Worm (Caenorhabditis elegans): ENCODE results near the gene fbxa-42.

fbxa-42 gene

DNA sequence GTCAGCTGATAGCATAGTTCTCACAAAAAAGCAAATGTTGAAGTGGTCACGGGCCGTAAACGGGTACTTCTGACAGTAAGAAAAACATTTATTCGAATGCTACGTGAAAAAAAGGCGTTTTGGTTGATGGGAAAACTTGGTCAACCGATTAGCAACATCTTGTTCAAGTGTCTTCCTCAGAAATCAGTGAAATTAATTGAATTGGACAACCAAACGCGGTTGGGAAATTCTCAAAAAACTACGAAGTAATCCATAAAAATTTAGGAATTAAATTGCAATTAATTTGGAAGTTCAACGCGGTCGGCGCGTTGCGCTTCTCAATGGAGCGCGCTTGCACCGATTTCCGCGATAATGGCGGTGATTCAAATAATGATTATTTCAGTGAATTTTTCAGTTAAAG, 1.9 kb downstream of the fbxa-42 start:
- TF ChIP-seq aly-2 (tag; optimal IDR thresholded peaks at IDR 0.05): no peak
- TF ChIP-seq ztf-1 (GFP tag; conservative IDR thresholded peaks at IDR 0.05): no peak
- TF ChIP-seq egl-27 (tag; optimal IDR thresholded peaks at IDR 0.05): no peak

DNA sequence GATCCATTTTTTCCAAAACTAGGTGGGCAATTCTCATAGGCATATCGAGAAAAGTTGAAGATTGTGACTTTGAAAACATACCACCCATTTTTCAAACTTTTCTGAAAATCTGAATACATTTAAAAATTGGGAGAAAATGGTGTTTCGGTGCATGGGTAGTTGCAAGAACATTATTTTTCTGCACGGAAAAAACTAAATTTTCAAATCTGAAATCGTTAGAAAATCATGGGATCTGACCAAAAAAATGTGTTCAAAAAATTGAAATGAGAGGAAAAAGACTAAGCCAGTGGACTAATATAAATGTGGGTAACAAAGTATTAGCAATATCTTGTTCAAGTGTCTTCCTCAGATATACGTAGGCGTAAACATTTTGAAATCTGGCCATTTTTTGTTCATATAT, 2.4 kb downstream of the fbxa-42 start, which contains the start of gene fbxa-43:
fbxa-43 (minus strand) TSS at position 101 of the 400 bp plus-strand sequence.
- TF ChIP-seq F13H6.1 (tag; optimal IDR thresholded peaks at IDR 0.05) (no peak), nhr-23 (tag; optimal IDR thresholded peaks at IDR 0.05) (no peak), Y55F3AM.14 (GFP tag; optimal IDR thresholded peaks at IDR 0.05) (no peak)

DNA sequence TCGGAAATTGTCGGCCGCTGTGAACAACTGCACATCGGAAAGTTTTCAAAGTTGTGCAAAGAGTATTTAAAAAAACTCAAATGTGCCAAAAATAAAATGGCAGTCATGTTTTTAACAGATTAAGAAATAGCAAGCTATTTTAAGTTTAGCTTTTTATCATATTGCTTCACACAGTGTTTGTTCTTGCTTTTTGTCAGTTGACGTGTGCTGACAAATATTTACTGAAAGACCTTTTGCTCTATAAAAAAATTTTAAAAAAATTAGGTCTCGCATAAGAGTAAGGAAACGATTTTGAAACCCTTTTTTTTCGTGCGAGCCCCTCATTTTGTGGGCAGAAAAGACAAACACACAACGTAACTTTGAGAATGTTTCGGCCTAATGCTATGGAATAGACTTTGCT, 5.7 kb downstream of the fbxa-42 start, which contains the start of gene fbxa-71:
fbxa-71 (plus strand) TSS at position 301 of the 400 bp plus-strand sequence.
- TF ChIP-seq ceh-82 (tag; optimal IDR thresholded peaks at IDR 0.05): no peak
- TF ChIP-seq alr-1 (tag; optimal IDR thresholded peaks at IDR 0.05): no peak
- no peak for TF ChIP-seq nhr-23 (tag; optimal IDR thresholded peaks at IDR 0.05)
- TF ChIP-seq ZK546.5 (tag; optimal IDR thresholded peaks at IDR 0.05): no peak
- TF ChIP-seq aly-2 (tag; optimal IDR thresholded peaks at IDR 0.05): no peak
- TF ChIP-seq nhr-129 (tag; optimal IDR thresholded peaks at IDR 0.05): no peak
- no peak for TF ChIP-seq lsy-2 (tag; optimal IDR thresholded peaks at IDR 0.05)
- no peak for TF ChIP-seq gmeb-1 (tag; optimal IDR thresholded peaks at IDR 0.05)
- TF ChIP-seq dmd-4 (tag; optimal IDR thresholded peaks at IDR 0.05): no peak
- TF ChIP-seq lin-13 (GFP tag; optimal IDR thresholded peaks at IDR 0.05): no peak
- no peak for TF ChIP-seq nhr-6 (tag; optimal IDR thresholded peaks at IDR 0.05)
- TF ChIP-seq nhr-77 (tag; optimal IDR thresholded peaks at IDR 0.05): no peak
- TF ChIP-seq mbf-1 (tag; optimal IDR thresholded peaks at IDR 0.05): no peak
- TF ChIP-seq mdl-1 (tag; optimal IDR thresholded peaks at IDR 0.05): no peak
- TF ChIP-seq ztf-11 (tag; optimal IDR thresholded peaks at IDR 0.05): no peak
- no peak for TF ChIP-seq ztf-1 (GFP tag; conservative IDR thresholded peaks at IDR 0.05)
- no peak for TF ChIP-seq crh-2 (tag; optimal IDR thresholded peaks at IDR 0.05)
- no peak for TF ChIP-seq snpc-4 (tag; optimal IDR thresholded peaks at IDR 0.05)
- TF ChIP-seq lin-39 (tag; optimal IDR thresholded peaks at IDR 0.05): no peak

DNA sequence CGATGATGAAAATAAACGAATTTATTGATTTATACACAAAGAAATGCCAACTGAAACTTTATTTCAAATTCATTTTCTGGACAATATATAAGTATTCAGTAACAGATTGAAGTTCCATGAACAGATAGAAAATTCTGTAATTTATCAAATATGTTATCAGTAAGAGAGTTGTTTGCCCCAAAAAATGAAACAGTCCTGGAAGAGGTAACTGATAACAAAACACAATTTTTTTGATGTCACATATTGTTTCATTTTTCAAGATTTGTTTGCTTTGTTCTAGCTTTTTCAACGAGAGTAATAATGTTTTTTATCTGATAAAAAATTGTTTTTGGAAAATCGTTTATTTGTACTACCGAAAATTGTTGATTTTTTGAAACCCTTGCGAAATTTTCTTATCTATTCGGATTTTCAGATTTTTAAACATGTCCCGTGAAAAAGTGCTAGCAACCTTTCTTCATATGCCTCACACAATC, 8.2 kb downstream of the fbxa-42 start, which contains the start of gene fbxa-73:
fbxa-73 (plus strand) TSS at position 423 of the 473 bp plus-strand sequence.
- TF ChIP-seq unc-39 (tag; optimal IDR thresholded peaks at IDR 0.05) (no peak), mab-5 (tag; optimal IDR thresholded peaks at IDR 0.05) (no peak), nhr-23 (tag; optimal IDR thresholded peaks at IDR 0.05) (no peak), egl-27 (tag; optimal IDR thresholded peaks at IDR 0.05) (no peak), sem-4 (tag; optimal IDR thresholded peaks at IDR 0.05) (no peak), ZK546.5 (tag; optimal IDR thresholded peaks at IDR 0.05) (no peak), lin-11 (tag; optimal IDR thresholded peaks at IDR 0.05) (no peak), nhr-77 (tag; optimal IDR thresholded peaks at IDR 0.05) (no peak), ama-1 (optimal IDR thresholded peaks at IDR 0.05) (no peak), ztf-4 (tag; optimal IDR thresholded peaks at IDR 0.05) (no peak), sma-9 (GFP tag; optimal IDR thresholded peaks at IDR 0.05) (no peak), sma-9 (tag; optimal IDR thresholded peaks at IDR 0.05) (no peak), peb-1 (tag; optimal IDR thresholded peaks at IDR 0.05) (no peak), lin-13 (GFP tag; optimal IDR thresholded peaks at IDR 0.05) (no peak), ztf-11 (tag; optimal IDR thresholded peaks at IDR 0.05) (no peak), alr-1 (tag; optimal IDR thresholded peaks at IDR 0.05) (no peak), skn-1 (tag; optimal IDR thresholded peaks at IDR 0.05) (no peak), nhr-11 (tag; optimal IDR thresholded peaks at IDR 0.05) (no peak)

DNA sequence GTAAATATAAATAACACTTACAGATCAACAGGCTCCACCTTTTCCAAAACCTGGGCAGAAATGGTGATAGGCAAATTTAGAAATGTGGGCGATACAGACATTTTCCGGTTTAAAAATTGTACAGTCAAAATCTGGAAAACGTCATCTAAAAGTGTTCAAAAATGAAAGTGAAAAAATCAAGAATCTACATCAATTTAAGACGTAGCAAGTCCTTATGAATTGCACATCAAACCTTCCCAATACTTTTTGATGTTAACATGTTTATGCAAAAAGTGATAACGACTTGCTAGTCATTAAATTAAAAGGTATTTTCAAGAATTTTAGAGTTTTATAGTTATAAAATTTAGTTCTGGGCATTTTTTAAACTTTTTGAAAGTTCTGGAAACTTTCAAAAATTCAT, 9.9 kb downstream of the fbxa-42 start, which contains the start of gene fbxa-7:
fbxa-7 (minus strand) TSS at position 101 of the 400 bp plus-strand sequence.
- TF ChIP-seq dmd-4 (tag; optimal IDR thresholded peaks at IDR 0.05) (no peak), sma-3 (GFP tag; optimal IDR thresholded peaks at IDR 0.05) (no peak), nhr-21 (tag; optimal IDR thresholded peaks at IDR 0.05) (no peak), alr-1 (tag; optimal IDR thresholded peaks at IDR 0.05) (no peak), nhr-23 (tag; optimal IDR thresholded peaks at IDR 0.05) (no peak), zag-1 (tag; optimal IDR thresholded peaks at IDR 0.05) (no peak), nhr-25 (tag; optimal IDR thresholded peaks at IDR 0.05) (no peak), mbf-1 (tag; optimal IDR thresholded peaks at IDR 0.05) (no peak), nhr-10 (tag; optimal IDR thresholded peaks at IDR 0.05) (no peak), ztf-4 (tag; optimal IDR thresholded peaks at IDR 0.05) (no peak), mdl-1 (tag; optimal IDR thresholded peaks at IDR 0.05) (no peak), fos-1 (tag; optimal IDR thresholded peaks at IDR 0.05) (no peak), elt-1 (tag; optimal IDR thresholded peaks at IDR 0.05) (no peak), unc-55 (GFP tag; optimal IDR thresholded peaks at IDR 0.05) (no peak), Y55F3AM.14 (GFP tag; optimal IDR thresholded peaks at IDR 0.05) (no peak), C34F6.9 (tag; optimal IDR thresholded peaks at IDR 0.05) (no peak)

Data from whole organism, L2 larva.